Worm (Caenorhabditis elegans) whole organism, mixed stage, embryonic: ENCODE measurements around the gene C18A11.3.

ENCODE experiments used
- ceh-43 ChIP-seq: fragments of 200-800 bp; sonication (Bioruptor generic); optimal IDR thresholded peaks from 2 replicates; lab custom pipeline; 2018; ENCODE audit warnings: mild to moderate bottlenecking, missing genetic modification characterization, moderate library complexity, missing compliant biosample characterization
- ham-2 ChIP-seq: fragments of 200-800 bp; sonication (Bioruptor generic); optimal IDR thresholded peaks from 2 replicates; lab custom pipeline; 2018; ENCODE audit warnings: mild to moderate bottlenecking, missing genetic modification characterization, missing compliant biosample characterization
- nhr-76 ChIP-seq: sonication (generic microtip); optimal IDR thresholded peaks from 2 replicates; lab custom pipeline; 2017; ENCODE audit warnings: missing biosample characterization, missing genetic modification characterization
- pha-4 ChIP-seq: fragments of 150-350 bp; optimal IDR thresholded peaks from 2 replicates; lab custom pipeline; 2018; ENCODE audit warnings: missing biosample characterization, missing genetic modification reagents, missing genetic modification characterization

- TF ChIP-seq pha-4 (tag; lab: Kevin White, UChicago) (no peak), ceh-43 (GFP tag; lab: Kevin White, UChicago) (no peak), nhr-76 (tag; lab: Kevin White, UChicago) (no peak), ham-2 (GFP tag; lab: Kevin White, UChicago) (no peak)
Measured at ce11 chrX:8083330-8083729, 22.4 kb downstream of the C18A11.3 start.
